Fruit fly (Drosophila melanogaster): Measurements from ENCODE around the gene CG33784.

CG33784 gene

DNA sequence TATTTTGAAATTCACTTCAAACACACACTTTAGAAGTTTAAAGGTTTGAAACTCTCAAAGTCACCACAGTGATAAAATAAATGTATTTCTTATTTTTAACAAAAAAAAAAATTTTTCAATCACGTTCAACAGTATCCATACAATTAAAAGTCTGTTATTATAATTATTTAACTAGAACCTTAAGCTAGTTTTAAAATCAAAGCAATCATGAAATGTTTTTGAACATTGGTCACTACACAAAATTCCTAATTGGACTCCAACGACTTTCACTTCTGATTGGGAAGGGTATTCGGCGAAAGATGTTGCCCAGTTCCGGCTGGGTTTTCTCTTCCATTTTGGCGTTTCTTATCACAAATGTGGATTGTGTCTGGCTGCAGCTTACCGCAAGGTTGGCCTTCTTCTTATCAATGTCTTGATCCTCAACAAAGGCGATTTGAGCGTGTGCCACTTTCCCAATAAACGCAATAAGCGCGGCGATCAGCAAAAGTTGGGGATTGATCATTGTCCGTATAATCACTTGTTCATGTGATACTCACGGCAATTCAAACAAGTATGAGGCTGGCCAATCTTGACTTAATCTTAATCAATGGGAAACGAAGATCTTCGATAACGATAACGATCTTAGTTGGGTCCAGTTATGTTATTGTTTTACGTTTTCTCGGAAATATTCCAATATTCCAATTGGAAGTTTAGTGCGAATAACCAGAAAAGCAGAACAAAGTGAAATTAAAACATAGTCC is 19.5 kb upstream of the CG33784 start (continued):
- peak; percentile 87 for TF ChIP-seq CG32006 (GFP tag; optimal IDR thresholded peaks at IDR 0.05)
- peak; percentile 63 for TF ChIP-seq achi (GFP tag; optimal IDR thresholded peaks at IDR 0.05)
- no peak for TF ChIP-seq CG11902 (GFP tag; optimal IDR thresholded peaks at IDR 0.05)
- no peak for TF ChIP-seq CG6276 (GFP tag; optimal IDR thresholded peaks at IDR 0.05)
- peak; percentile 28 for TF ChIP-seq fd59A (GFP tag; optimal IDR thresholded peaks at IDR 0.05)
- TF ChIP-seq svp (GFP tag), result peak; percentile 95
- TF ChIP-seq Smox (GFP tag; optimal IDR thresholded peaks at IDR 0.05), result no peak
- peak; percentile 62 for TF ChIP-seq CG8632 (GFP tag; optimal IDR thresholded peaks at IDR 0.05)
- TF ChIP-seq CG15336 (GFP tag; IDR thresholded peaks at IDR 0.05), result no peak
- TF ChIP-seq fd85E (GFP tag; optimal IDR thresholded peaks at IDR 0.05), result no peak

dm6 chr3R:10048775-10048841 is 19.1 kb upstream of the CG33784 start, which contains the start of gene CG12811:
Gene CG12811, minus strand, starts transcription at chr3R:10048797.
- TF ChIP-seq CG8632 (GFP tag; optimal IDR thresholded peaks at IDR 0.05) (no peak), dsx (GFP tag; optimal IDR thresholded peaks at IDR 0.05; ENCODE audit: poor library complexity, severe bottlenecking) (no peak), CG11762 (GFP tag; optimal IDR thresholded peaks at IDR 0.05; ENCODE audit: insufficient read depth) (no peak), OdsH (GFP tag; optimal IDR thresholded peaks at IDR 0.05) (no peak), Sox14 (GFP tag; optimal IDR thresholded peaks at IDR 0.05) (no peak), Eip93F (GFP tag; optimal IDR thresholded peaks at IDR 0.05) (no peak), pdm3 (GFP tag; optimal IDR thresholded peaks at IDR 0.05) (no peak), net (GFP tag; optimal IDR thresholded peaks at IDR 0.05) (no peak), CG16779 (tag; optimal IDR thresholded peaks at IDR 0.05) (no peak), CG1621 (tag; optimal IDR thresholded peaks at IDR 0.05) (no peak), Hr39 (GFP tag; optimal IDR thresholded peaks at IDR 0.05) (no peak), svp (GFP tag) (no peak), topi (GFP tag; optimal IDR thresholded peaks at IDR 0.05) (no peak), Sox15 (GFP tag; optimal IDR thresholded peaks at IDR 0.05) (no peak), CG6276 (GFP tag; optimal IDR thresholded peaks at IDR 0.05) (no peak)

DNA sequence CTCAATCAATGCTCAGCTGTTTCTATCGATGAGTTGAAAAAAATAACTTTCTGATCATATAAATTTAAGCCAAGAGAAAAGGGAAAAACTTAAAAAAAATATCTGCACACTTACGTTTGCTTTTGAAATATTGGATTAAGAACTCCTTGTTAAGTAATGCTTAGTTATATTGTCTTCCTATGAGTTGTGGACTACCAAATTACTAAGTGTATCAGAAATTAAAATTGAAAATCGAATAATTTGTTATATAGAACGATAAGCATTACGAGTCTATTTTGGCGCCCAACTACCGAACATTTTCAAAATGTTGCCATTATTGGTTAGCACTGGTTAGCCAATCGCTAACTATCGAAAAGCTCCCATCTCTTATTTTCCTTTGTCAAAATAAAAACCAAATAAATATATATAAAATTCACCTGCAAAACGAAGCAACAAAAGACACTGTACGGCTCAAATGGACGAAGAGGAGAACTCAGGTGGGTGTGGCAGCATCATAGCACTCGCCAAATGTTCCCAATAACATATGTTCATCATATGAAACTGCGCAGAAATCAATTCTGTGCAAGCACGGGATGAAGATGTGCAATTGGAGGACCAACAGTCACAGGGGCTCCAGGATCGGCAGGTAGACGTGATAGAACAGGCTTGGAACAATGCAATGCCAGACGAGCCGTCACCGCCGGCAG is 18.7 kb upstream of the CG33784 start, which contains the start of gene ohgt:
Gene ohgt (plus strand): TSS at position 358 of the 686 bp plus-strand sequence.
- TF ChIP-seq CG6854 (GFP tag; optimal IDR thresholded peaks at IDR 0.05) (no peak), Eip78C (GFP tag) (peak; percentile 84), Sox102F (GFP tag; optimal IDR thresholded peaks at IDR 0.05) (no peak), fd59A (GFP tag; optimal IDR thresholded peaks at IDR 0.05) (peak; percentile 3), fkh (GFP tag; optimal IDR thresholded peaks at IDR 0.05) (peak; percentile 24), CG4318 (GFP tag; optimal IDR thresholded peaks at IDR 0.05) (no peak), CG31627 (GFP tag; optimal IDR thresholded peaks at IDR 0.05) (peak; percentile 26), cyc (GFP tag; optimal IDR thresholded peaks at IDR 0.05) (peak; percentile 32), esn (GFP tag; optimal IDR thresholded peaks at IDR 0.05) (peak; percentile 49), topi (GFP tag; optimal IDR thresholded peaks at IDR 0.05) (peak; percentile 29), lz (GFP tag; optimal IDR thresholded peaks at IDR 0.05) (peak; percentile 25), ss (GFP tag; optimal IDR thresholded peaks at IDR 0.05) (no peak), Sox14 (GFP tag; optimal IDR thresholded peaks at IDR 0.05) (peak; percentile 73), CG11902 (GFP tag; optimal IDR thresholded peaks at IDR 0.05) (no peak), CG8632 (GFP tag; optimal IDR thresholded peaks at IDR 0.05) (no peak), Met (GFP tag; optimal IDR thresholded peaks at IDR 0.05) (no peak), acj6 (GFP tag; optimal IDR thresholded peaks at IDR 0.05) (peak; percentile 43), eg (GFP tag; IDR thresholded peaks at IDR 0.05) (no peak), CG10669 (GFP tag; optimal IDR thresholded peaks at IDR 0.05) (peak; percentile 33), Hr39 (GFP tag; optimal IDR thresholded peaks at IDR 0.05) (peak; percentile 41), CG3032 (tag; optimal IDR thresholded peaks at IDR 0.05) (peak; percentile 44), Eip93F (GFP tag; optimal IDR thresholded peaks at IDR 0.05) (no peak), Hr4 (GFP tag; optimal IDR thresholded peaks at IDR 0.05) (peak; percentile 59), CG15336 (GFP tag; IDR thresholded peaks at IDR 0.05) (0 out of 2 replicates have a peak, but pooled peaks have one; percentile 38), CG34406 (GFP tag; optimal IDR thresholded peaks at IDR 0.05) (peak; percentile 33), Sox15 (GFP tag; optimal IDR thresholded peaks at IDR 0.05) (no peak), achi (GFP tag; optimal IDR thresholded peaks at IDR 0.05) (peak; percentile 41), Gug (GFP tag; IDR thresholded peaks at IDR 0.05) (no peak), CG6808 (GFP tag; optimal IDR thresholded peaks at IDR 0.05) (peak; percentile 98), CG10631 (GFP tag; optimal IDR thresholded peaks at IDR 0.05) (peak; percentile 31), dsx (GFP tag; optimal IDR thresholded peaks at IDR 0.05; ENCODE audit: poor library complexity, severe bottlenecking) (peak; percentile 21), CG16779 (tag; optimal IDR thresholded peaks at IDR 0.05) (no peak), svp (GFP tag) (no peak)

Measured in whole organism, prepupa.